Fruit fly (Drosophila melanogaster) S2 (cell line): ENCODE data around the gene Reg-2.

ENCODE experiments used
- CG8478 ChIP-seq: fragments of >200 bp; optimal IDR thresholded peaks from 2 replicates; lab custom pipeline; 2018
- CTCF ChIP-seq, 2 experiments: fragments of >200 bp; optimal IDR thresholded peaks; 2 replicates each; lab custom pipeline; 2018

DNA sequence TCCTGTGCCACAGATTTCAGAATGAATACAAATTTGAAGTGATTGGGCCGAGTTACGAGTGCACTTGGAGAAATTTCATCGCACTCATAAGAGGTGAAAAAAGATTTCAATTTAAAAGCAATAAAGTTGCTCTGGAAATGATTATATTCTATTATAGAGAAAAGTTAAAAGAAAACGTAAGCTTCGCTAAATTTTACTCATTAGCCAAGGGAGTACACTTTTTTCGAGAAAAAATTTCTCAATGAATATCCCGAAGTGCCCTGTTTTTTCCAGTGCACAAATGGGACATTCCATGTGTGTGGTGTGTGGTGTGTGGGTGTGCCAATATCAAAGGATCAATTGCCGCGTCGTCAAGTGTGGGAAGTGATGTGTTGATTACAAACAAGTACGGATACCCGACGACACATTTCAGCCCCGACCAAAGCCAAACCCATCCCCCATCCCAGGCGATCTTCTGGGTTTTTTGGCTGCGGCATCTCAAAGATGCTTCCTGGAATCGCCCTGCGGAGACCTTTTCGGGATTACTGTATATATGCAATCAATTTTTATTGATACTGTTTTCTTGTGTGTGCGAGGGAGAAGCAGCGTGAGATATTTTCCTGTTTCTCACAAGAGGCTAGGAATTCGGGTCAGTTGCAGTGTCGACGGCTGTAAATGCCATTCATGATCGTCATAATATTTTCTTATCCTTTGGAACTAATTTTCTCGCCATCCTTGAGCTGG, 7.4 kb upstream of the Reg-2 start:
- no peak for TF ChIP-seq CTCF (optimal IDR thresholded peaks at IDR 0.05; lab: Kevin White, UChicago)
- TF ChIP-seq CG8478 (lab: Kevin White, UChicago) = no peak
